Worm (Caenorhabditis elegans) whole organism, L1 larva: Measurements from ENCODE around the gene gcy-18.

Source experiments
- F16B12.6 ChIP-seq: fragments of 150-350 bp; optimal IDR thresholded peaks from 2 replicates; lab custom pipeline; 2014; ENCODE audit warnings: missing biosample characterization, missing genetic modification characterization
- Y116A8C.19 ChIP-seq: sonication (generic microtip); optimal IDR thresholded peaks from 2 replicates; lab custom pipeline; 2016; ENCODE audit warnings: missing compliant biosample characterization, missing genetic modification characterization, borderline replicate concordance
- blmp-1 ChIP-seq: fragments of 150-350 bp; optimal IDR thresholded peaks from 2 replicates; lab custom pipeline; 2014; ENCODE audit warnings: missing biosample characterization, missing genetic modification characterization
- ceh-8 ChIP-seq: fragments of 200-800 bp; sonication (Bioruptor generic); optimal IDR thresholded peaks from 2 replicates; lab custom pipeline; 2018; ENCODE audit warnings: mild to moderate bottlenecking, missing genetic modification characterization, moderate library complexity, missing compliant biosample characterization
- ceh-90 ChIP-seq: sonication (generic microtip); optimal IDR thresholded peaks from 2 replicates; lab custom pipeline; 2016; ENCODE audit warnings: missing genetic modification characterization, missing compliant biosample characterization
- ces-1 ChIP-seq: fragments of 150-350 bp; optimal IDR thresholded peaks from 2 replicates; lab custom pipeline; 2014; ENCODE audit warnings: missing biosample characterization, missing genetic modification reagents, missing genetic modification characterization
- dpl-1 ChIP-seq, 3 experiments: fragments of 150-350 bp in 2 of 3; sonication (generic microtip) in 1 of 3; optimal IDR thresholded peaks; 2 replicates each; lab custom pipeline; 2014 to 2017; ENCODE audit warnings: missing biosample characterization in 3 of 3, missing genetic modification characterization in 3 of 3, missing genetic modification reagents in 3 of 3
- efl-1 ChIP-seq, 4 experiments: fragments of 150-350 bp; optimal IDR thresholded peaks in 3 of 4; peaks in 1 of 4; 1 replicate in 1 of 4; 2 replicates in 3 of 4; lab custom pipeline; 2014; ENCODE audit warnings: missing biosample characterization in 2 of 4, missing genetic modification characterization in 2 of 4, missing genetic modification reagents in 2 of 4
- efl-3 ChIP-seq: fragments of 200-800 bp; sonication (Bioruptor generic); optimal IDR thresholded peaks from 2 replicates; lab custom pipeline; 2018; ENCODE audit warnings: mild to moderate bottlenecking, missing genetic modification characterization, missing compliant biosample characterization
- egl-27 ChIP-seq, 2 experiments: fragments of 150-350 bp in 1 of 2; sonication (generic microtip); optimal IDR thresholded peaks; 3 replicates each; lab custom pipeline; 2017 to 2018; ENCODE audit warnings: missing biosample characterization in 2 of 2, missing genetic modification characterization in 2 of 2, missing genetic modification reagents in 2 of 2
- elt-2 ChIP-seq: sonication (generic microtip); optimal IDR thresholded peaks from 2 replicates; lab custom pipeline; 2016; ENCODE audit warnings: missing genetic modification characterization, mild to moderate bottlenecking, inconsistent platforms, missing compliant biosample characterization, missing genetic modification reagents
- elt-3 ChIP-seq, 6 experiments: fragments of 150-350 bp in 1 of 6; sonication (generic microtip); optimal IDR thresholded peaks; 2 replicates each; lab custom pipeline; 2017 to 2018; ENCODE audit warnings: missing biosample characterization in 6 of 6, missing genetic modification characterization in 6 of 6, inconsistent platforms in 1 of 6
- fos-1 ChIP-seq: fragments of 150-350 bp; optimal IDR thresholded peaks from 2 replicates; lab custom pipeline; 2014; ENCODE audit warnings: missing biosample characterization, missing genetic modification characterization
- grh-1 ChIP-seq: fragments of 200-800 bp; sonication (Bioruptor generic); IDR thresholded peaks from 2 replicates; pipeline ENCODE4 v1.3.6; 2022; ENCODE audit warnings: missing genetic modification reagents, missing genetic modification characterization, missing compliant biosample characterization
- hlh-4 ChIP-seq: sonication (generic microtip); optimal IDR thresholded peaks from 2 replicates; lab custom pipeline; 2016; ENCODE audit warnings: mild to moderate bottlenecking, missing genetic modification characterization, missing compliant biosample characterization
- irx-1 ChIP-seq: sonication (generic microtip); optimal IDR thresholded peaks from 2 replicates; lab custom pipeline; 2016; ENCODE audit warnings: missing genetic modification characterization, missing compliant biosample characterization
- jun-1 ChIP-seq: fragments of 150-350 bp; optimal IDR thresholded peaks from 2 replicates; lab custom pipeline; 2014; ENCODE audit warnings: missing biosample characterization, missing genetic modification reagents, missing genetic modification characterization
- lin-35 ChIP-seq, 2 experiments: fragments of 150-350 bp; optimal IDR thresholded peaks; 2 replicates each; lab custom pipeline; 2014; ENCODE audit warnings: missing biosample characterization in 2 of 2, missing genetic modification characterization in 2 of 2, missing genetic modification reagents in 2 of 2
- lin-39 ChIP-seq: fragments of 150-350 bp; optimal IDR thresholded peaks from 2 replicates; lab custom pipeline; 2014; ENCODE audit warnings: missing biosample characterization, missing genetic modification reagents, missing genetic modification characterization
- lir-3 ChIP-seq: sonication (generic microtip); optimal IDR thresholded peaks from 2 replicates; lab custom pipeline; 2016; ENCODE audit warnings: mild to moderate bottlenecking, missing genetic modification characterization, moderate library complexity, missing compliant biosample characterization; ENCODE audit not compliant: poor library complexity
- mef-2 ChIP-seq: fragments of 150-350 bp; optimal IDR thresholded peaks from 2 replicates; lab custom pipeline; 2014; ENCODE audit warnings: missing biosample characterization, missing genetic modification characterization
- nhr-19 ChIP-seq: fragments of 200-800 bp; sonication (Bioruptor generic); conservative IDR thresholded peaks from 2 replicates; pipeline ENCODE4 v1.3.6; 2022; ENCODE audit warnings: missing genetic modification characterization, missing compliant biosample characterization
- nhr-20 ChIP-seq: sonication (generic microtip); optimal IDR thresholded peaks from 2 replicates; lab custom pipeline; 2016; ENCODE audit warnings: mild to moderate bottlenecking, missing genetic modification characterization, missing compliant biosample characterization
- nhr-28 ChIP-seq: fragments of 150-350 bp; optimal IDR thresholded peaks from 2 replicates; lab custom pipeline; 2014; ENCODE audit warnings: missing biosample characterization, missing genetic modification characterization
- nhr-76 ChIP-seq: sonication (generic microtip); optimal IDR thresholded peaks from 2 replicates; lab custom pipeline; 2017; ENCODE audit warnings: missing biosample characterization, missing genetic modification characterization
- nhr-85 ChIP-seq: sonication (generic microtip); peaks from one replicate; lab custom pipeline; 2016; ENCODE audit warnings: missing genetic modification characterization, inconsistent platforms, missing compliant biosample characterization
- nhr-90 ChIP-seq: sonication (generic microtip); optimal IDR thresholded peaks from 2 replicates; lab custom pipeline; 2016; ENCODE audit warnings: mild to moderate bottlenecking, missing genetic modification characterization, missing compliant biosample characterization; ENCODE audit not compliant: poor library complexity
- pag-3 ChIP-seq: sonication (generic microtip); optimal IDR thresholded peaks from 2 replicates; lab custom pipeline; 2017; ENCODE audit warnings: missing genetic modification characterization, mild to moderate bottlenecking, missing compliant biosample characterization, antibody characterized with exemption, borderline replicate concordance; ENCODE audit not compliant: insufficient read depth
- rnt-1 ChIP-seq: sonication (generic microtip); optimal IDR thresholded peaks from 2 replicates; lab custom pipeline; 2016; ENCODE audit warnings: mild to moderate bottlenecking, missing genetic modification characterization, moderate library complexity, missing compliant biosample characterization
- sox-4 ChIP-seq: sonication (generic microtip); optimal IDR thresholded peaks from 2 replicates; lab custom pipeline; 2016; ENCODE audit warnings: missing genetic modification characterization, missing compliant biosample characterization
- swsn-7 ChIP-seq: sonication (generic microtip); optimal IDR thresholded peaks from 2 replicates; lab custom pipeline; 2016; ENCODE audit warnings: missing genetic modification characterization, missing compliant biosample characterization
- unc-130 ChIP-seq: fragments of 150-350 bp; optimal IDR thresholded peaks from 2 replicates; lab custom pipeline; 2017; ENCODE audit warnings: missing biosample characterization, missing genetic modification characterization, inconsistent platforms
- unc-62 ChIP-seq: fragments of 150-350 bp; optimal IDR thresholded peaks from 2 replicates; lab custom pipeline; 2014; ENCODE audit warnings: missing biosample characterization, missing genetic modification reagents, missing genetic modification characterization
- vab-15 ChIP-seq: sonication (generic microtip); optimal IDR thresholded peaks from 2 replicates; lab custom pipeline; 2017; ENCODE audit warnings: missing genotype, mild to moderate bottlenecking, missing genetic modification characterization, missing compliant biosample characterization
- xbp-1 ChIP-seq: sonication (generic microtip); optimal IDR thresholded peaks from 2 replicates; lab custom pipeline; 2016; ENCODE audit warnings: missing genetic modification characterization, missing compliant biosample characterization
- zip-4 ChIP-seq: fragments of 200-800 bp; sonication (Bioruptor generic); optimal IDR thresholded peaks from 2 replicates; lab custom pipeline; 2018; ENCODE audit warnings: mild to moderate bottlenecking, missing genetic modification characterization, moderate library complexity, missing compliant biosample characterization

The gcy-18 gene

ce11 chrIV:12898823-12899222, 38.9 kb downstream of the gcy-18 start:
- TF ChIP-seq elt-2, result peak; percentile 4
- TF ChIP-seq sox-4 (tag; lab: Kevin White, UChicago), result no peak
- TF ChIP-seq efl-1 (optimal IDR thresholded peaks at IDR 0.05; lab: Kevin White, UChicago), result no peak
- peak in 1 of 2 experiments; percentile 81 for TF ChIP-seq efl-1 (GFP tag; optimal IDR thresholded peaks at IDR 0.05 in 1 of 2; lab: Kevin White, UChicago)

- TF ChIP-seq nhr-19 (GFP tag; lab: Robert Waterston, UW), result no peak
- no peak for TF ChIP-seq lir-3 (tag; lab: Kevin White, UChicago)
- no peak for TF ChIP-seq efl-3 (GFP tag; lab: Kevin White, UChicago)
- no peak for TF ChIP-seq irx-1
- no peak for TF ChIP-seq nhr-20 (tag; lab: Kevin White, UChicago)
- TF ChIP-seq xbp-1, result no peak
- no peak for TF ChIP-seq F16B12.6 (tag; lab: Kevin White, UChicago)
- no peak for TF ChIP-seq pag-3 (tag; lab: Kevin White, UChicago)
- no peak for TF ChIP-seq lin-39 (tag; lab: Kevin White, UChicago)
- no peak for TF ChIP-seq unc-62 (GFP tag; lab: Kevin White, UChicago)
- no peak for TF ChIP-seq dpl-1 (GFP tag; optimal IDR thresholded peaks at IDR 0.05; lab: Kevin White, UChicago)
- no peak for TF ChIP-seq swsn-7 (tag; lab: Kevin White, UChicago)
- no peak for TF ChIP-seq elt-3 (tag; optimal IDR thresholded peaks at IDR 0.05; lab: Kevin White, UChicago)
- TF ChIP-seq jun-1, result no peak
- no peak for TF ChIP-seq fos-1 (tag; lab: Kevin White, UChicago)
- TF ChIP-seq egl-27 (tag; optimal IDR thresholded peaks at IDR 0.05; lab: Kevin White, UChicago), result no peak
- no peak for TF ChIP-seq Y116A8C.19 (tag; lab: Kevin White, UChicago)
- TF ChIP-seq, all 84 proteins: peak for 0
Observed at ce11 chrIV:12899392-12899791, 39.5 kb downstream of the gcy-18 start, which contains the start of gene K08D8.9. K08D8.9 (plus strand) TSS chrIV:12899692.

DNA sequence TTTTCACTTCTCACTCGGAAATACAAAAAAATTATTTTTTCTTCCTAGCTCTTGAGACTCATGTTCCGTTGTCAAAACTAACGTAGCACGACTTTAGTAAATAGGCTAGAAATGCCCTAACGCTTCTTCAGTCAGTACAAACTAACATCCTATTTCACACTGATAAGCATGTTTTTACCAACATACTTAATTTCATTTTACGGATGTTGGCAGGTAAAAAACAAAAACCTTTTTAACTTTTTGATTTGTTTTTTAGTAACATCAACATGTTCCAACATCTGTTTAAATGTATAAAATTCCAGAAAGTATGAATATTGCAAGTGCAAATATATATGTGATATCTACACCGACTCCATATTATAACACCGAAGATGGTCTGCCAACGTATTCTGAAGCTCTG, 40.4 kb downstream of the gcy-18 start, which contains the start of gene K08D8.10:
TSS of gene K08D8.10 (plus strand) at position 301 of the 400 bp plus-strand sequence.
- TF ChIP-seq ces-1 (GFP tag; lab: Kevin White, UChicago), result no peak
- TF ChIP-seq nhr-90 (tag; lab: Kevin White, UChicago), result no peak
- TF ChIP-seq unc-130 (tag; lab: Kevin White, UChicago), result no peak
- no peak for TF ChIP-seq grh-1 (GFP tag; lab: Robert Waterston, UW)
- no peak for TF ChIP-seq nhr-28 (tag; lab: Kevin White, UChicago)
- TF ChIP-seq vab-15 (tag; lab: Kevin White, UChicago), result no peak
- TF ChIP-seq zip-4 (GFP tag; lab: Kevin White, UChicago), result no peak
- no peak for TF ChIP-seq nhr-76 (tag; lab: Kevin White, UChicago)
- TF ChIP-seq nhr-85 (tag; lab: Kevin White, UChicago), result no peak
- no peak for TF ChIP-seq mef-2 (tag; lab: Kevin White, UChicago)

ce11 chrIV:12901602-12902001, 41.7 kb downstream of the gcy-18 start:
- TF ChIP-seq mef-2 (tag; lab: Kevin White, UChicago) (no peak), lin-35 (GFP tag; optimal IDR thresholded peaks at IDR 0.05; lab: Kevin White, UChicago) (peak in 1 of 2 experiments; percentile 15), elt-2 (peak; percentile 83)

DNA sequence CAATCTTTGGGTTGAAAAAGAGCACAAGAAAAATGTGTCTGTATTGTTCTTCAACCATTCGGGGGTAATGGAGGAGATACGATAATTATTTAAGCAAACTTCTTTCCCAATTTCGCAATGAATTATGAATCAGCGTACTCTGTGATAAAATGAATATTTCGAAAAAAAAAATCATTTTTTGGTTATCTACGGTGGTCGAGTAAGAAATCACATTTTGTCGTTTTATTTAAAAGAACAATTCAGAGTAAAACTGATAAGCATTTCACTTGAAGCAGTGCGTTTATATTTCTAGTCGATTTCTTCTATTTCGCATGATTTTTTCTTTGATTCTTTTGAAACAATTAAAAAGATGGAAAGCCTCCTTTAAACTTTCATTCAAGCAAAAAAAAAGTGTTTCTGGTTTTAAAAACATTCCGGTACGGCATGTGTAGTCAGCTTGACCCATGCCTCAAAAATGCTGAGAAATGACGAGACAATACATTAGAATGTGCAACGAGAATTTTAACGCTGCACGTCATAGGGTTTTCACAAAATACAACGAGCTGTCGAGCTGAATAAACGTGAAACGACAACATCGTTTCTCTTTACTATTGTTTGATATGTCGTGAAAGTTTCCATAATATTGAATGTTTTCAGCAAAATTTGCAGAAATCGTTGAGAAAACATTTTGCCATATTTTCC, 42.7 kb downstream of the gcy-18 start, which contains the start of gene K08D8.2:
TSS of gene K08D8.2 (plus strand) at position 631 of the 681 bp plus-strand sequence.
- no peak for TF ChIP-seq rnt-1 (tag; lab: Kevin White, UChicago)
- no peak for TF ChIP-seq hlh-4 (tag; lab: Kevin White, UChicago)
- TF ChIP-seq blmp-1, result no peak
- TF ChIP-seq ceh-8 (GFP tag; lab: Kevin White, UChicago), result no peak
- peak; percentile 49 for TF ChIP-seq elt-2
- TF ChIP-seq ceh-90 (tag; lab: Kevin White, UChicago), result no peak
